Fruit fly (Drosophila melanogaster): Measurements from ENCODE around the gene btd.

btd gene

DNA sequence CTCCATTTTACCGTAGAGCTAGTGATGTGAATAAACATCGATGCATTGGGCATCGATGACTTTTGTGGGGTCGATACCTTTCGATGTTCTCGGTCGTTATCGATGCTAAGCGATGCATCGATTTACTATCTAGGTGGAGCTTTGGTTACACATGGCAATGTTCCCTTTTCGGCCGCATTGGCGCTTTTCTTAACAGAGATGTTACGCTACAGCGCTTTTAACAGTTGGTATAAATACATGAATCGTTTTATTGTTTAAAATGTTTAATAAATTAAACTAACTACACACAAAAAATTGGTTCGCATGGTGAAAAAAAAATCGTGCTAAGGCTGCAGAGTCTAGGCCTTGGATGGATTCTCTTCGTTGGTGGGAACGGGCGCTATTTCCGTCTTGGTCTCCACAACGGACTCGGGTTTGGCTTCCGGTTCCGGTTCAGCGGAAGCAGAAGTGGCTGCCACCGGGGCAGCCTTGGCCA is 35.1 kb upstream of the btd start, which contains the start of gene Ptpmeg2:
TSS of gene Ptpmeg2 (minus strand) at position 281 of the 475 bp plus-strand sequence.
- TF ChIP-seq CG3726 (GFP tag; IDR thresholded peaks at IDR 0.05) (no peak), Dfd (GFP tag; optimal IDR thresholded peaks at IDR 0.05) (no peak), Fer1 (GFP tag; optimal IDR thresholded peaks at IDR 0.05) (peak; percentile 68), fru (optimal IDR thresholded peaks at IDR 0.05) (no peak), bsh (GFP tag; optimal IDR thresholded peaks at IDR 0.05) (peak in 1 of 2 experiments; percentile 52), CG34422 (GFP tag; IDR thresholded peaks at IDR 0.05) (peak; percentile 54; the same call in 1 of the 3 replicates), bcd (GFP tag; optimal IDR thresholded peaks at IDR 0.05) (peak; percentile 61), gcm2 (GFP tag; optimal IDR thresholded peaks at IDR 0.05) (no peak), CG17361 (GFP tag; IDR thresholded peaks at IDR 0.05) (no peak; the same call in 1 of the 3 replicates), cad (GFP tag; optimal IDR thresholded peaks at IDR 0.05) (no peak), E2f1 (GFP tag; IDR thresholded peaks at IDR 0.05) (peak; percentile 60), sob (GFP tag; IDR thresholded peaks at IDR 0.05) (peak; percentile 81), pfk (GFP tag; optimal IDR thresholded peaks at IDR 0.05) (no peak), CG11504 (tag; optimal IDR thresholded peaks at IDR 0.05) (peak; percentile 68), Hmx (GFP tag; optimal IDR thresholded peaks at IDR 0.05) (no peak), sqz (GFP tag; optimal IDR thresholded peaks at IDR 0.05) (peak; percentile 67), sens (GFP tag) (peak; percentile 88), CG14710 (tag; optimal IDR thresholded peaks at IDR 0.05) (peak; percentile 61), HHEX (GFP tag; optimal IDR thresholded peaks at IDR 0.05) (peak; percentile 48), tx (GFP tag; optimal IDR thresholded peaks at IDR 0.05) (no peak), B-H2 (GFP tag; optimal IDR thresholded peaks at IDR 0.05) (peak; percentile 64), fd102C (GFP tag; optimal IDR thresholded peaks at IDR 0.05) (peak; percentile 30), MBD-R2 (GFP tag; IDR thresholded peaks at IDR 0.05) (peak; percentile 74), ase (GFP tag; IDR thresholded peaks at IDR 0.05) (peak; percentile 57; the same call in 1 of the 3 replicates), bbx (GFP tag; IDR thresholded peaks at IDR 0.05; ENCODE audit: partially characterized antibody) (peak; percentile 95), NC2α (GFP tag; optimal IDR thresholded peaks at IDR 0.05) (no peak), phol (tag; optimal IDR thresholded peaks at IDR 0.05) (peak; percentile 86), Hr39 (optimal IDR thresholded peaks at IDR 0.05) (no peak), lilli (GFP tag; optimal IDR thresholded peaks at IDR 0.05) (peak; percentile 79), slou (GFP tag; optimal IDR thresholded peaks at IDR 0.05) (peak; percentile 33), row (GFP tag; IDR thresholded peaks at IDR 0.05) (peak; percentile 44; the same call in 2 of the 3 replicates), ind (GFP tag; optimal IDR thresholded peaks at IDR 0.05) (peak; percentile 60), seq (GFP tag; IDR thresholded peaks at IDR 0.05) (no peak), peb (GFP tag; IDR thresholded peaks at IDR 0.05) (no peak), ash1 (GFP tag; optimal IDR thresholded peaks at IDR 0.05) (peak; percentile 65), Lhr (GFP tag; optimal IDR thresholded peaks at IDR 0.05) (peak; percentile 87), CG10431 (GFP tag; optimal IDR thresholded peaks at IDR 0.05) (peak; percentile 49), Mad (GFP tag; optimal IDR thresholded peaks at IDR 0.05) (peak; percentile 65), CG9609 (GFP tag; optimal IDR thresholded peaks at IDR 0.05) (peak; percentile 44), CG34376 (GFP tag; optimal IDR thresholded peaks at IDR 0.05) (peak; percentile 40), CG11093 (GFP tag; IDR thresholded peaks at IDR 0.05) (no peak), amos (GFP tag; IDR thresholded peaks at IDR 0.05; ENCODE audit: partially characterized antibody) (peak; percentile 97), GATAe (GFP tag; conservative IDR thresholded peaks at IDR 0.05) (no peak), CG17359 (tag; optimal IDR thresholded peaks at IDR 0.05) (peak; percentile 58), Rx (GFP tag; IDR thresholded peaks at IDR 0.05) (peak; percentile 38; the same call in 1 of the 2 replicates), CG2875 (GFP tag; optimal IDR thresholded peaks at IDR 0.05) (peak; percentile 39), onecut (GFP tag; IDR thresholded peaks at IDR 0.05) (peak; percentile 76), CG14441 (GFP tag; IDR thresholded peaks at IDR 0.05) (0 out of 2 replicates have a peak, but pooled peaks have one; percentile 6), lab (GFP tag; optimal IDR thresholded peaks at IDR 0.05) (peak; percentile 65), Gsc (GFP tag; IDR thresholded peaks at IDR 0.05) (no peak), CG12071 (GFP tag; optimal IDR thresholded peaks at IDR 0.05) (peak; percentile 42), CG10274 (GFP tag; optimal IDR thresholded peaks at IDR 0.05) (no peak)
